Fruit fly (Drosophila melanogaster) whole organism, embryonic: ENCODE measurements around the gene CG31661.
A peak's percentile ranks its signal among the peaks of the same experiment; 100 is the strongest.

Experiments used
- Antp ChIP-seq: fragments of 200-800 bp; sonication (Bioruptor generic); optimal IDR thresholded peaks from 3 replicates; lab custom pipeline; 2016; ENCODE audit warnings: missing biosample characterization, missing genetic modification characterization
- Atf6 ChIP-seq: fragments of 200-800 bp; sonication (Bioruptor generic); IDR thresholded peaks from 2 replicates; pipeline ENCODE4 v1.3.6; 2022; ENCODE audit warnings: missing biosample characterization, missing genetic modification characterization
- CG10543 ChIP-seq: fragments of 200-800 bp; sonication (Bioruptor generic); optimal IDR thresholded peaks from 3 replicates; lab custom pipeline; 2017; ENCODE audit warnings: missing biosample characterization, mild to moderate bottlenecking, missing genetic modification characterization, moderate library complexity
- CG12071 ChIP-seq: fragments of 200-800 bp; sonication (Bioruptor generic); optimal IDR thresholded peaks from 3 replicates; lab custom pipeline; 2018; ENCODE audit warnings: missing biosample characterization, mild to moderate bottlenecking, missing genetic modification characterization
- CG14860 ChIP-seq: fragments of 200-800 bp; sonication (Bioruptor generic); IDR thresholded peaks from 3 replicates; pipeline ENCODE4 v1.3.6; 2022; ENCODE audit warnings: missing biosample characterization, missing genetic modification characterization; ENCODE audit not compliant: partially characterized antibody
- CG15479 ChIP-seq: fragments of 200-800 bp; sonication (Bioruptor generic); optimal IDR thresholded peaks from 3 replicates; lab custom pipeline; 2019; ENCODE audit warnings: missing biosample characterization, mild to moderate bottlenecking, missing genetic modification characterization, moderate library complexity
- CG15696 ChIP-seq: fragments of 200-800 bp; sonication (Bioruptor generic); optimal IDR thresholded peaks from 2 replicates; lab custom pipeline; 2019; ENCODE audit warnings: missing biosample characterization, mild to moderate bottlenecking, missing genetic modification characterization, moderate library complexity
- CG18619 ChIP-seq: fragments of 200-800 bp; sonication (Bioruptor generic); optimal IDR thresholded peaks from 3 replicates; lab custom pipeline; 2017; ENCODE audit warnings: missing biosample characterization, mild to moderate bottlenecking, missing genetic modification characterization
- CG2120 ChIP-seq: fragments of 200-800 bp; sonication (Bioruptor generic); optimal IDR thresholded peaks from 3 replicates; lab custom pipeline; 2016; ENCODE audit warnings: missing biosample characterization, missing genetic modification characterization
- CG3847 ChIP-seq: fragments of 200-800 bp; sonication (Bioruptor generic); IDR thresholded peaks from 2 replicates; pipeline ENCODE4 v1.3.6; 2022; ENCODE audit warnings: missing biosample characterization, missing genetic modification characterization
- CG4424 ChIP-seq: fragments of 200-800 bp; sonication (Bioruptor generic); optimal IDR thresholded peaks from 3 replicates; lab custom pipeline; 2016; ENCODE audit warnings: missing biosample characterization, missing genetic modification characterization
- CG6254 ChIP-seq: fragments of 200-800 bp; sonication (Bioruptor generic); optimal IDR thresholded peaks from 3 replicates; lab custom pipeline; 2017; ENCODE audit warnings: mild to moderate bottlenecking, missing biosample characterization, missing genetic modification reagents, missing genetic modification characterization
- CG9876 ChIP-seq: fragments of 200-800 bp; sonication (Bioruptor generic); optimal IDR thresholded peaks from 2 replicates; lab custom pipeline; 2016; ENCODE audit warnings: missing biosample characterization, missing genetic modification characterization
- Chrac-16 ChIP-seq: fragments of 200-800 bp; sonication (Bioruptor generic); optimal IDR thresholded peaks from 3 replicates; lab custom pipeline; 2016; ENCODE audit warnings: missing biosample characterization, missing genetic modification characterization
- E2f1 ChIP-seq: fragments of 200-800 bp; sonication (Bioruptor generic); IDR thresholded peaks from 2 replicates; pipeline ENCODE4 v1.3.6; 2022; ENCODE audit warnings: missing biosample characterization, missing genetic modification characterization
- Eip74EF ChIP-seq, 2 experiments: fragments of 200-800 bp in 1 of 2; fragments of >200 bp in 1 of 2; sonication (Bioruptor generic) in 1 of 2; optimal IDR thresholded peaks; 2 replicates each; lab custom pipeline; 2017 to 2019; ENCODE audit warnings: missing biosample characterization in 2 of 2, missing genetic modification characterization in 2 of 2, mild to moderate bottlenecking in 1 of 2, moderate library complexity in 1 of 2
- Gug ChIP-seq: fragments of 200-800 bp; sonication (Bioruptor generic); IDR thresholded peaks from 4 replicates; pipeline ENCODE4 v1.3.6; 2022; ENCODE audit warnings: missing biosample characterization, missing genetic modification characterization
- H15 ChIP-seq: fragments of 200-800 bp; sonication (Bioruptor generic); IDR thresholded peaks from 3 replicates; pipeline ENCODE4 v1.3.6; 2022; ENCODE audit warnings: missing biosample characterization, missing genetic modification characterization
- HmgD ChIP-seq: fragments of 200-800 bp; sonication (Bioruptor generic); optimal IDR thresholded peaks from 3 replicates; lab custom pipeline; 2016; ENCODE audit warnings: missing biosample characterization, missing genetic modification characterization
- Hr39 ChIP-seq: fragments of >200 bp; optimal IDR thresholded peaks from 2 replicates; lab custom pipeline; 2017
- Jarid2 ChIP-seq: fragments of 200-800 bp; sonication (Bioruptor generic); optimal IDR thresholded peaks from 3 replicates; lab custom pipeline; 2017; ENCODE audit warnings: mild to moderate bottlenecking, missing biosample characterization, missing genetic modification reagents, missing genetic modification characterization
- MESR4 ChIP-seq: fragments of 200-800 bp; sonication (Bioruptor generic); optimal IDR thresholded peaks from 2 replicates; lab custom pipeline; 2018; ENCODE audit warnings: missing biosample characterization, mild to moderate bottlenecking, missing genetic modification characterization, moderate library complexity
- NK7.1 ChIP-seq: fragments of 200-800 bp; sonication (Bioruptor generic); optimal IDR thresholded peaks from 3 replicates; lab custom pipeline; 2016; ENCODE audit warnings: missing biosample characterization, missing genetic modification characterization
- Oaz ChIP-seq: fragments of 200-800 bp; sonication (Bioruptor generic); IDR thresholded peaks from 2 replicates; pipeline ENCODE4 v1.3.6; 2022; ENCODE audit warnings: missing biosample characterization, missing genetic modification characterization
- Oli ChIP-seq: fragments of 200-800 bp; sonication (Bioruptor generic); optimal IDR thresholded peaks from 2 replicates; lab custom pipeline; 2018; ENCODE audit warnings: missing biosample characterization, mild to moderate bottlenecking, missing genetic modification characterization, moderate library complexity
- Taf1 ChIP-seq: fragments of 200-800 bp; sonication (Bioruptor generic); IDR thresholded peaks from 2 replicates; pipeline ENCODE4 v1.3.6; 2022; ENCODE audit warnings: missing biosample characterization, missing genetic modification characterization
- Vsx1 ChIP-seq: fragments of 200-800 bp; sonication (Bioruptor generic); optimal IDR thresholded peaks from 2 replicates; lab custom pipeline; 2017; ENCODE audit warnings: missing biosample characterization, mild to moderate bottlenecking, missing genetic modification characterization, missing genetic modification reagents
- ac ChIP-seq: fragments of 200-800 bp; sonication (Bioruptor generic); optimal IDR thresholded peaks from 3 replicates; lab custom pipeline; 2017; ENCODE audit warnings: missing biosample characterization, mild to moderate bottlenecking, missing genetic modification characterization
- amos ChIP-seq: fragments of 200-800 bp; sonication (Bioruptor generic); IDR thresholded peaks from 2 replicates; pipeline ENCODE4 v1.3.6; 2022; ENCODE audit warnings: missing biosample characterization, missing genetic modification characterization; ENCODE audit not compliant: partially characterized antibody
- aop ChIP-seq: fragments of 200-800 bp; sonication (Bioruptor generic); IDR thresholded peaks from 2 replicates; pipeline ENCODE4 v1.3.6; 2022; ENCODE audit warnings: missing biosample characterization, missing genetic modification characterization
- az2 ChIP-seq: fragments of 200-800 bp; sonication (Bioruptor generic); optimal IDR thresholded peaks from 3 replicates; lab custom pipeline; 2016; ENCODE audit warnings: missing biosample characterization, missing genetic modification characterization
- bab2 ChIP-seq: fragments of 200-800 bp; sonication (Bioruptor generic); optimal IDR thresholded peaks from 2 replicates; lab custom pipeline; 2016; ENCODE audit warnings: missing biosample characterization, missing genetic modification characterization
- dmrt11E ChIP-seq: fragments of 200-800 bp; sonication (Bioruptor generic); optimal IDR thresholded peaks from 3 replicates; lab custom pipeline; 2018; ENCODE audit warnings: missing biosample characterization, mild to moderate bottlenecking, missing genetic modification characterization, moderate library complexity
- gcm ChIP-seq: fragments of 200-800 bp; sonication (Bioruptor generic); optimal IDR thresholded peaks from 2 replicates; lab custom pipeline; 2019; ENCODE audit warnings: missing biosample characterization, mild to moderate bottlenecking, missing genetic modification characterization, moderate library complexity
- prd ChIP-seq, 3 experiments: fragments of >200 bp in 2 of 3; fragments of 200-800 bp in 1 of 3; sonication (Bioruptor generic) in 1 of 3; optimal IDR thresholded peaks in 2 of 3; IDR thresholded peaks in 1 of 3; 2 replicates in 2 of 3; 3 replicates in 1 of 3; pipeline versions ENCODE4 v1.3.6 to Lab custom; 2017 to 2022; ENCODE audit warnings: missing biosample characterization in 1 of 3, missing genetic modification characterization in 1 of 3
- ranshi ChIP-seq: fragments of 200-800 bp; sonication (Bioruptor generic); IDR thresholded peaks from 2 replicates; pipeline ENCODE4 v1.3.6; 2022; ENCODE audit warnings: missing biosample characterization, missing genetic modification characterization
- ro ChIP-seq: fragments of 200-800 bp; sonication (Bioruptor generic); IDR thresholded peaks from 2 replicates; pipeline ENCODE4 v1.3.6; 2022; ENCODE audit warnings: missing biosample characterization, missing genetic modification characterization
- so ChIP-seq: fragments of 200-800 bp; sonication (Bioruptor generic); IDR thresholded peaks from 3 replicates; pipeline ENCODE4 v1.3.6; 2022; ENCODE audit warnings: missing biosample characterization, missing genetic modification characterization
- sob ChIP-seq: fragments of 200-800 bp; sonication (Bioruptor generic); IDR thresholded peaks from 2 replicates; pipeline ENCODE4 v1.3.6; 2022; ENCODE audit warnings: missing biosample characterization, missing genetic modification characterization
- tll ChIP-seq, 2 experiments: fragments of 200-800 bp in 1 of 2; fragments of >200 bp in 1 of 2; sonication (Bioruptor generic) in 1 of 2; optimal IDR thresholded peaks; 2 replicates each; lab custom pipeline; 2017 to 2019; ENCODE audit warnings: missing biosample characterization in 2 of 2, missing genetic modification characterization in 2 of 2, mild to moderate bottlenecking in 1 of 2, moderate library complexity in 1 of 2
- twi ChIP-seq: fragments of 200-800 bp; optimal IDR thresholded peaks from 2 replicates; lab custom pipeline; 2019; ENCODE audit warnings: missing biosample characterization, mild to moderate bottlenecking, missing genetic modification characterization, moderate library complexity
- zen ChIP-seq: fragments of 200-800 bp; sonication (Bioruptor generic); optimal IDR thresholded peaks from 3 replicates; lab custom pipeline; 2018; ENCODE audit warnings: missing biosample characterization, mild to moderate bottlenecking, missing genetic modification characterization, moderate library complexity

Gene CG31661

dm6 chr2L:1518022-1518421 lies 21.0 kb downstream of the CG31661 start, which contains the start of gene halo:
Gene halo (minus strand): TSS chr2L:1518148.
- TF ChIP-seq CG9876 (GFP tag; lab: Kevin White, UChicago) (no peak), CG3847 (no peak), Antp (GFP tag; lab: Kevin White, UChicago) (no peak), MESR4 (GFP tag; lab: Kevin White, UChicago) (no peak), Oaz (GFP tag; lab: Robert Waterston, UW) (no peak), bab2 (GFP tag; lab: Kevin White, UChicago) (no peak), prd (optimal IDR thresholded peaks at IDR 0.05; lab: Kevin White, UChicago) (no peak), prd (GFP tag; IDR thresholded peaks at IDR 0.05; lab: Robert Waterston, UW) (0 out of 3 replicates have a peak, but pooled peaks have one; percentile 20), NK7.1 (GFP tag; lab: Kevin White, UChicago) (no peak), CG12071 (no peak), CG18619 (GFP tag; lab: Kevin White, UChicago) (no peak), tll (GFP tag; optimal IDR thresholded peaks at IDR 0.05; lab: Kevin White, UChicago) (peak in 1 of 2 experiments; percentile 61), zen (tag; lab: Kevin White, UChicago) (peak; percentile 71), Taf1 (GFP tag; lab: Robert Waterston, UW) (no peak), Chrac-16 (GFP tag; lab: Kevin White, UChicago) (no peak), ac (GFP tag; lab: Kevin White, UChicago) (peak; percentile 90), amos (0 out of 2 replicates have a peak, but pooled peaks have one; percentile 16), ranshi (no peak), CG15696 (tag; lab: Kevin White, UChicago) (peak; percentile 12), CG10543 (GFP tag; lab: Kevin White, UChicago) (no peak), H15 (GFP tag; lab: Robert Waterston, UW) (peak; percentile 23; the same call in 1 of the 3 replicates), Vsx1 (GFP tag; lab: Kevin White, UChicago) (no peak), CG15479 (peak; percentile 93), twi (peak; percentile 79), Eip74EF (GFP tag; optimal IDR thresholded peaks at IDR 0.05; lab: Kevin White, UChicago) (no peak), Jarid2 (no peak), sob (GFP tag; lab: Robert Waterston, UW) (no peak)

- no peak for TF ChIP-seq Oli (tag; lab: Kevin White, UChicago)
- TF ChIP-seq aop = no peak
- no peak for TF ChIP-seq so (GFP tag; lab: Robert Waterston, UW)
- no peak for TF ChIP-seq CG2120 (GFP tag; lab: Kevin White, UChicago)
- no peak for TF ChIP-seq HmgD (GFP tag; lab: Kevin White, UChicago)
- no peak for TF ChIP-seq Atf6
- TF ChIP-seq ro = no peak
- no peak for TF ChIP-seq E2f1 (GFP tag; lab: Robert Waterston, UW)
- TF ChIP-seq az2 = no peak
- no peak for TF ChIP-seq Gug (GFP tag; lab: Robert Waterston, UW)
- no peak for TF ChIP-seq Hr39 (lab: Kevin White, UChicago)
- no peak for TF ChIP-seq gcm
- TF ChIP-seq CG4424 (GFP tag; lab: Kevin White, UChicago) = no peak
- TF ChIP-seq dmrt11E (tag; lab: Kevin White, UChicago) = no peak
- no peak for TF ChIP-seq CG6254 (GFP tag; lab: Kevin White, UChicago)
- no peak for TF ChIP-seq CG14860
Observed at dm6 chr2L:1520191-1520590, 23.1 kb downstream of the CG31661 start, which contains the start of gene Or22a. Gene Or22a (plus strand): TSS chr2L:1520491.
